Fruit fly (Drosophila melanogaster) whole organism, embryonic: ENCODE measurements around the gene CG32647.
A peak's percentile ranks its signal among the peaks of the same experiment; 100 is the strongest.

Experiments
- Atf6 ChIP-seq: fragments of 200-800 bp; sonication (Bioruptor generic); IDR thresholded peaks from 2 replicates; pipeline ENCODE4 v1.3.6; 2022; ENCODE audit warnings: missing biosample characterization, missing genetic modification characterization
- C15 ChIP-seq: fragments of 200-800 bp; sonication (Bioruptor generic); IDR thresholded peaks from 3 replicates; pipeline ENCODE4 v1.3.6; 2022; ENCODE audit warnings: missing biosample characterization, missing genetic modification characterization
- CG10267 ChIP-seq: fragments of 200-800 bp; sonication (Bioruptor generic); optimal IDR thresholded peaks from 2 replicates; lab custom pipeline; 2018; ENCODE audit warnings: missing biosample characterization, mild to moderate bottlenecking, missing genetic modification characterization, moderate library complexity
- CG13775 ChIP-seq: fragments of 200-800 bp; sonication (Bioruptor generic); optimal IDR thresholded peaks from 3 replicates; lab custom pipeline; 2017; ENCODE audit warnings: missing biosample characterization, mild to moderate bottlenecking, missing genetic modification characterization
- CG14014 ChIP-seq: fragments of 200-800 bp; sonication (Bioruptor generic); IDR thresholded peaks from 2 replicates; pipeline ENCODE4 v1.3.6; 2022; ENCODE audit warnings: missing biosample characterization, missing genetic modification characterization
- CG17328 ChIP-seq: fragments of 200-800 bp; sonication (Bioruptor generic); IDR thresholded peaks from 2 replicates; pipeline ENCODE4 v1.3.6; 2022; ENCODE audit warnings: missing biosample characterization, missing genetic modification characterization
- CG17612 ChIP-seq: fragments of 200-800 bp; sonication (Bioruptor generic); IDR thresholded peaks from 2 replicates; pipeline ENCODE4 v1.3.6; 2022; ENCODE audit warnings: missing biosample characterization, missing genetic modification characterization
- CG17802 ChIP-seq: fragments of 200-800 bp; sonication (Bioruptor generic); optimal IDR thresholded peaks from 2 replicates; lab custom pipeline; 2018; ENCODE audit warnings: missing biosample characterization, mild to moderate bottlenecking, missing genetic modification characterization, moderate library complexity
- CG1832 ChIP-seq: fragments of 200-800 bp; sonication (Bioruptor generic); optimal IDR thresholded peaks from 2 replicates; lab custom pipeline; 2017; ENCODE audit warnings: missing biosample characterization, mild to moderate bottlenecking, missing genetic modification characterization, inconsistent platforms
- CG2678 ChIP-seq: fragments of 200-800 bp; sonication (Bioruptor generic); optimal IDR thresholded peaks from 3 replicates; lab custom pipeline; 2019; ENCODE audit warnings: missing biosample characterization, mild to moderate bottlenecking, missing genetic modification characterization, moderate library complexity
- CG3163 ChIP-seq: fragments of 200-800 bp; sonication (Bioruptor generic); optimal IDR thresholded peaks from 3 replicates; lab custom pipeline; 2016; ENCODE audit warnings: missing biosample characterization, missing genetic modification characterization
- CG3407 ChIP-seq: fragments of 200-800 bp; sonication (Bioruptor generic); optimal IDR thresholded peaks from 2 replicates; lab custom pipeline; 2018; ENCODE audit warnings: missing biosample characterization, mild to moderate bottlenecking, missing genetic modification characterization
- CG6683 ChIP-seq: fragments of 200-800 bp; sonication (Bioruptor generic); optimal IDR thresholded peaks from 2 replicates; lab custom pipeline; 2017; ENCODE audit warnings: missing biosample characterization, mild to moderate bottlenecking, missing genetic modification characterization, missing genetic modification reagents
- CG7271 ChIP-seq: fragments of 200-800 bp; sonication (Bioruptor generic); optimal IDR thresholded peaks from 2 replicates; lab custom pipeline; 2018; ENCODE audit warnings: missing biosample characterization, mild to moderate bottlenecking, missing genetic modification characterization, moderate library complexity
- CG7928 ChIP-seq: fragments of 200-800 bp; sonication (Bioruptor generic); optimal IDR thresholded peaks from 2 replicates; lab custom pipeline; 2017; ENCODE audit warnings: missing biosample characterization, mild to moderate bottlenecking, missing genetic modification characterization
- CG9215 ChIP-seq: fragments of 200-800 bp; sonication (Bioruptor generic); IDR thresholded peaks from 2 replicates; pipeline ENCODE4 v1.3.6; 2022; ENCODE audit warnings: missing biosample characterization, missing genetic modification characterization
- CG9727 ChIP-seq: fragments of 200-800 bp; sonication (Bioruptor generic); optimal IDR thresholded peaks from 3 replicates; lab custom pipeline; 2017; ENCODE audit warnings: missing biosample characterization, mild to moderate bottlenecking, missing genetic modification characterization
- CG9932 ChIP-seq: fragments of 200-800 bp; sonication (Bioruptor generic); IDR thresholded peaks from 2 replicates; pipeline ENCODE4 v1.3.6; 2022; ENCODE audit warnings: missing biosample characterization, missing genetic modification characterization
- CkIIα-i1 ChIP-seq: fragments of 200-800 bp; sonication (Bioruptor generic); IDR thresholded peaks from 2 replicates; pipeline ENCODE4 v1.3.6; 2022; ENCODE audit warnings: missing biosample characterization, missing genetic modification characterization
- Dbx ChIP-seq: fragments of 200-800 bp; sonication (Bioruptor generic); IDR thresholded peaks from 3 replicates; pipeline ENCODE4 v1.3.6; 2022; ENCODE audit warnings: missing biosample characterization, missing genetic modification characterization
- Doc2 ChIP-seq: fragments of 200-800 bp; sonication (Bioruptor generic); IDR thresholded peaks from 2 replicates; pipeline ENCODE4 v1.3.6; 2022; ENCODE audit warnings: missing biosample characterization, missing genetic modification characterization
- Fer1 ChIP-seq: fragments of 200-800 bp; sonication (Bioruptor generic); optimal IDR thresholded peaks from 2 replicates; lab custom pipeline; 2017; ENCODE audit warnings: missing biosample characterization, mild to moderate bottlenecking, missing genetic modification characterization
- H15 ChIP-seq: fragments of 200-800 bp; sonication (Bioruptor generic); IDR thresholded peaks from 3 replicates; pipeline ENCODE4 v1.3.6; 2022; ENCODE audit warnings: missing biosample characterization, missing genetic modification characterization
- HmgZ ChIP-seq: fragments of 200-800 bp; sonication (Bioruptor generic); optimal IDR thresholded peaks from 2 replicates; lab custom pipeline; 2018; ENCODE audit warnings: missing biosample characterization, mild to moderate bottlenecking, missing genetic modification characterization
- Hr39 ChIP-seq: fragments of >200 bp; optimal IDR thresholded peaks from 2 replicates; lab custom pipeline; 2017
- Jarid2 ChIP-seq: fragments of 200-800 bp; sonication (Bioruptor generic); optimal IDR thresholded peaks from 3 replicates; lab custom pipeline; 2017; ENCODE audit warnings: mild to moderate bottlenecking, missing biosample characterization, missing genetic modification reagents, missing genetic modification characterization
- Lim3 ChIP-seq: fragments of 200-800 bp; sonication (Bioruptor generic); IDR thresholded peaks from 2 replicates; pipeline ENCODE4 v1.3.6; 2022; ENCODE audit warnings: missing biosample characterization, missing genetic modification characterization
- Max ChIP-seq: fragments of 200-800 bp; sonication (Bioruptor generic); optimal IDR thresholded peaks from 2 replicates; lab custom pipeline; 2016; ENCODE audit warnings: missing biosample characterization, mild to moderate bottlenecking, missing genetic modification characterization
- Med ChIP-seq: fragments of 200-800 bp; sonication (Bioruptor generic); peaks from one replicate; lab custom pipeline; 2016; ENCODE audit warnings: missing biosample characterization, missing genetic modification characterization, mild to moderate bottlenecking, inconsistent platforms, moderate library complexity
- NFAT ChIP-seq: fragments of 200-800 bp; sonication (Bioruptor generic); IDR thresholded peaks from 2 replicates; pipeline ENCODE4 v1.3.6; 2022; ENCODE audit warnings: missing biosample characterization, missing genetic modification characterization
- Scr ChIP-seq: fragments of 200-800 bp; sonication (Bioruptor generic); IDR thresholded peaks from 2 replicates; pipeline ENCODE4 v1.3.6; 2022; ENCODE audit warnings: missing biosample characterization, missing genetic modification characterization; ENCODE audit not compliant: partially characterized antibody
- Sox100B ChIP-seq: fragments of 200-800 bp; sonication (Bioruptor generic); optimal IDR thresholded peaks from 3 replicates; lab custom pipeline; 2018; ENCODE audit warnings: missing biosample characterization, mild to moderate bottlenecking, missing genetic modification characterization
- Taf1 ChIP-seq: fragments of 200-800 bp; sonication (Bioruptor generic); IDR thresholded peaks from 2 replicates; pipeline ENCODE4 v1.3.6; 2022; ENCODE audit warnings: missing biosample characterization, missing genetic modification characterization
- Xrp1 ChIP-seq: fragments of 200-800 bp; sonication (Bioruptor generic); IDR thresholded peaks from 2 replicates; pipeline ENCODE4 v1.3.6; 2022; ENCODE audit warnings: missing biosample characterization, missing genetic modification characterization
- aop ChIP-seq: fragments of 200-800 bp; sonication (Bioruptor generic); IDR thresholded peaks from 2 replicates; pipeline ENCODE4 v1.3.6; 2022; ENCODE audit warnings: missing biosample characterization, missing genetic modification characterization
- cg ChIP-seq: fragments of 200-800 bp; sonication (Bioruptor generic); optimal IDR thresholded peaks from 3 replicates; lab custom pipeline; 2019; ENCODE audit warnings: missing biosample characterization, mild to moderate bottlenecking, missing genetic modification characterization, moderate library complexity
- chm ChIP-seq: fragments of 200-800 bp; sonication (Bioruptor generic); IDR thresholded peaks from 2 replicates; pipeline ENCODE4 v1.3.6; 2022; ENCODE audit warnings: missing biosample characterization, missing genetic modification characterization
- esg ChIP-seq: fragments of 200-800 bp; sonication (Bioruptor generic); conservative IDR thresholded peaks from 2 replicates; pipeline ENCODE4 v1.3.6; 2022; ENCODE audit warnings: missing biosample characterization, missing genetic modification characterization
- exex ChIP-seq: fragments of 200-800 bp; sonication (Bioruptor generic); optimal IDR thresholded peaks from 4 replicates; lab custom pipeline; 2018; ENCODE audit warnings: missing biosample characterization, mild to moderate bottlenecking, missing genetic modification characterization, moderate library complexity
- fd3F ChIP-seq: fragments of 200-800 bp; sonication (Bioruptor generic); optimal IDR thresholded peaks from 2 replicates; lab custom pipeline; 2018; ENCODE audit warnings: missing biosample characterization, mild to moderate bottlenecking, missing genetic modification characterization, moderate library complexity
- fd96Cb ChIP-seq: fragments of 200-800 bp; sonication (Bioruptor generic); optimal IDR thresholded peaks from 2 replicates; lab custom pipeline; 2018; ENCODE audit warnings: missing biosample characterization, mild to moderate bottlenecking, missing genetic modification characterization, moderate library complexity
- gt ChIP-seq: fragments of 200-800 bp; sonication (Bioruptor generic); IDR thresholded peaks from 2 replicates; pipeline ENCODE4 v1.3.6; 2022; ENCODE audit warnings: missing biosample characterization, missing genetic modification characterization
- jing ChIP-seq: fragments of 200-800 bp; sonication (Bioruptor generic); optimal IDR thresholded peaks from 2 replicates; lab custom pipeline; 2018; ENCODE audit warnings: missing biosample characterization, mild to moderate bottlenecking, missing genetic modification characterization
- jumu ChIP-seq: fragments of 200-800 bp; sonication (Bioruptor generic); optimal IDR thresholded peaks from 3 replicates; lab custom pipeline; 2016; ENCODE audit warnings: missing biosample characterization, missing genetic modification characterization
- nerfin-1 ChIP-seq: fragments of 200-800 bp; sonication (Bioruptor generic); optimal IDR thresholded peaks from 3 replicates; lab custom pipeline; 2019; ENCODE audit warnings: missing biosample characterization, mild to moderate bottlenecking, missing genetic modification characterization, moderate library complexity
- pho ChIP-seq: fragments of 200-800 bp; sonication (Bioruptor generic); optimal IDR thresholded peaks from 2 replicates; lab custom pipeline; 2016; ENCODE audit warnings: missing biosample characterization, missing genetic modification characterization
- pros ChIP-seq: fragments of 200-800 bp; sonication (Bioruptor generic); optimal IDR thresholded peaks from 3 replicates; lab custom pipeline; 2019; ENCODE audit warnings: missing biosample characterization, mild to moderate bottlenecking, missing genetic modification characterization, moderate library complexity
- rib ChIP-seq: fragments of 200-800 bp; sonication (Bioruptor generic); IDR thresholded peaks from 2 replicates; pipeline ENCODE4 v1.3.6; 2022; ENCODE audit warnings: missing biosample characterization, missing genetic modification characterization
- tll ChIP-seq, 2 experiments: fragments of 200-800 bp in 1 of 2; fragments of >200 bp in 1 of 2; sonication (Bioruptor generic) in 1 of 2; optimal IDR thresholded peaks; 2 replicates each; lab custom pipeline; 2017 to 2019; ENCODE audit warnings: missing biosample characterization in 2 of 2, missing genetic modification characterization in 2 of 2, mild to moderate bottlenecking in 1 of 2, moderate library complexity in 1 of 2
- vvl ChIP-seq: fragments of 200-800 bp; sonication (Bioruptor generic); IDR thresholded peaks from 2 replicates; pipeline ENCODE4 v1.3.6; 2022; ENCODE audit warnings: missing biosample characterization, missing genetic modification characterization
- zfh2 ChIP-seq: fragments of 200-800 bp; sonication (Bioruptor generic); optimal IDR thresholded peaks from 2 replicates; lab custom pipeline; 2016; ENCODE audit warnings: missing biosample characterization, missing genetic modification characterization

Gene CG32647

dm6 chrX:12749891-12750581 is 34.7 kb downstream of the CG32647 start (continued):
- TF ChIP-seq CG6683: no peak
- no peak for TF ChIP-seq fd3F (GFP tag; lab: Kevin White, UChicago)
- peak; percentile 12 for TF ChIP-seq CG2678
- no peak for TF ChIP-seq CkIIα-i1 (GFP tag; lab: Robert Waterston, UW)
- no peak for TF ChIP-seq CG9932 (GFP tag; lab: Robert Waterston, UW)
- no peak for TF ChIP-seq CG17328 (GFP tag; lab: Robert Waterston, UW)
- no peak for TF ChIP-seq Jarid2 (GFP tag; lab: Kevin White, UChicago)
- no peak for TF ChIP-seq CG3407 (GFP tag; lab: Kevin White, UChicago)
- TF ChIP-seq exex (tag; lab: Kevin White, UChicago): no peak
- TF ChIP-seq H15 (GFP tag; lab: Robert Waterston, UW): no peak
- no peak for TF ChIP-seq Doc2
- no peak for TF ChIP-seq NFAT
- TF ChIP-seq CG3163 (GFP tag; lab: Kevin White, UChicago): no peak
- no peak for TF ChIP-seq Dbx
- TF ChIP-seq CG14014: peak; percentile 6; the same call in 1 of the 2 replicates
- TF ChIP-seq CG9215 (GFP tag; lab: Robert Waterston, UW): no peak
- TF ChIP-seq CG17612: no peak
- TF ChIP-seq Taf1: no peak
- peak; percentile 9 for TF ChIP-seq CG9727
- TF ChIP-seq Med: peak; percentile 78
- TF ChIP-seq esg: no peak
- no peak for TF ChIP-seq CG7271 (tag; lab: Kevin White, UChicago)
- no peak for TF ChIP-seq chm (GFP tag; lab: Robert Waterston, UW)
- TF ChIP-seq C15 (GFP tag; lab: Robert Waterston, UW): no peak
- peak; percentile 18 for TF ChIP-seq Fer1 (GFP tag; lab: Kevin White, UChicago)
- no peak for TF ChIP-seq nerfin-1 (tag; lab: Kevin White, UChicago)
- TF ChIP-seq cg (GFP tag; lab: Kevin White, UChicago): no peak
- TF ChIP-seq Sox100B (GFP tag; lab: Kevin White, UChicago): peak; percentile 33
- no peak for TF ChIP-seq jumu
- no peak for TF ChIP-seq aop
- no peak for TF ChIP-seq zfh2 (GFP tag; lab: Kevin White, UChicago)
- TF ChIP-seq gt (GFP tag; lab: Robert Waterston, UW): no peak
- 0 out of 2 replicates have a peak, but pooled peaks have one; percentile 16 for TF ChIP-seq rib (GFP tag; lab: Robert Waterston, UW)
- no peak for TF ChIP-seq Lim3 (GFP tag; lab: Robert Waterston, UW)
- no peak for TF ChIP-seq pros
- no peak for TF ChIP-seq pho (GFP tag; lab: Kevin White, UChicago)
- TF ChIP-seq tll (GFP tag; optimal IDR thresholded peaks at IDR 0.05; lab: Kevin White, UChicago): peak in 1 of 2 experiments; percentile 29
- TF ChIP-seq CG1832 (GFP tag; lab: Kevin White, UChicago): peak; percentile 31
- no peak for TF ChIP-seq jing (GFP tag; lab: Kevin White, UChicago)
- no peak for TF ChIP-seq HmgZ (tag; lab: Kevin White, UChicago)
- 0 out of 2 replicates have a peak, but pooled peaks have one; percentile 10 for TF ChIP-seq Atf6 (GFP tag; lab: Robert Waterston, UW)
- TF ChIP-seq CG13775 (GFP tag; lab: Kevin White, UChicago): no peak
- peak; percentile 6 for TF ChIP-seq Max (GFP tag; lab: Kevin White, UChicago)
- no peak for TF ChIP-seq Scr (GFP tag; lab: Robert Waterston, UW)
- no peak for TF ChIP-seq fd96Cb (tag; lab: Kevin White, UChicago)
- TF ChIP-seq Xrp1 (GFP tag; lab: Robert Waterston, UW): no peak
- TF ChIP-seq CG7928 (GFP tag; lab: Kevin White, UChicago): peak; percentile 19
- TF ChIP-seq CG10267 (tag; lab: Kevin White, UChicago): no peak
- no peak for TF ChIP-seq CG17802 (tag; lab: Kevin White, UChicago)
- no peak for TF ChIP-seq vvl
- TF ChIP-seq Hr39 (lab: Kevin White, UChicago): no peak
